Worm (Caenorhabditis elegans) whole organism, L4/young adult: ENCODE results near the gene C14F11.4.

ENCODE experiments used
- dao-5 ChIP-seq: sonication (generic microtip); optimal IDR thresholded peaks from 2 replicates; lab custom pipeline; 2016; ENCODE audit warnings: missing genotype, missing genetic modification characterization, moderate library complexity, missing compliant biosample characterization
- him-1 ChIP-seq: sonication (generic microtip); optimal IDR thresholded peaks from 2 replicates; lab custom pipeline; 2016; ENCODE audit warnings: missing genotype, missing genetic modification reagents, missing genetic modification characterization, missing compliant biosample characterization

DNA sequence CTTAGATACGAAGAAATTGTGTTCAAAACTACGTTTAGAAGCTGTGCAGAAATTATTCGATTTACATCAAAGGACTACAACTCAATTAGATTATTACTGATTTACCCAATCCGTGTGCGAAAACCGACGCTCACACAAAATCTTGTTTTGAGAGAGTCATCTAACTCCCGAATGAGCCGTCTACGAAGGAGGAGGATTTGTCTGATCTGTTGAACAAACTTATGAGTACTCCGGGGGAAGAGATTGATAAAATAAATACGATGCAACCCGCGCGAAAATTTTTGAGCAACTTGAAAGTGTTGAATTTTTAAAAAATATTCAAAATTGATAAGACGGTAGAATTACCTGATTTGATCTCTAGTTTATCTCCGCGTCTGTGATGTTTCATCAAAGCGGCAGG is 18.5 kb upstream of the C14F11.4 start:
- TF ChIP-seq dao-5 (tag; lab: Kevin White, UChicago) (no peak), him-1 (no peak)
